In the genomic region with DNA sequence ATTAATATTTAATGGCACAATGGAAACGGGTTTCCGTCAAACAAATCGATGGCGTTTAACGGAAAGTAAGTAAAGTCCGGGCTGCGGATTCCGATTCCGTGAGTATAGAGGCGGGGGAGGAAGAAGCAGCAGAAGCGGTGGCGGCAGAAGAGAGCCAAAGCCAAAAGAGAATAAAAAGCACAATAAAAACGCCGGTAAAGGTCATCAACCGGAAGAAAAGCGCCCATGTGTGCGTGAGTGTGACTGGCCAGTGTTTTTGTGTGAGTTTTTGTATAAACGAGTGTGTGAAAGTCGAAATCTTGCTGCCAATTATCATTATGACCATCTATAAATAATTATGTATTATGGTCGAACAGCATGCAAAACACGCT, we compare ENCODE assay signal across 5 fruit fly cellular contexts.
TF ChIP-seq lines count a peak whose summit lies in the region.

No protein-coding gene starts in this region.

- TF ChIP-seq CTCF in whole organism, embryonic (GFP tag; optimal IDR thresholded peaks at IDR 0.05; lab: Kevin White, UChicago) = no peak

TF ChIP-seq in whole organism, 6 proteins besides CTCF, POLR2A, EP300 and RAD21:
- TF ChIP-seq psq (optimal IDR thresholded peaks at IDR 0.05; lab: Kevin White, UChicago) (no peak), EcR (GFP tag; optimal IDR thresholded peaks at IDR 0.05; lab: Kevin White, UChicago) (peak; percentile 83 to 85), CG8478 (optimal IDR thresholded peaks at IDR 0.05; lab: Kevin White, UChicago) (no peak)

TF ChIP-seq in whole organism, embryonic, 481 proteins besides CTCF, POLR2A, EP300 and RAD21 (continues in another document):
- TF ChIP-seq pzg (GFP tag; optimal IDR thresholded peaks at IDR 0.05; lab: Kevin White, UChicago) = no peak
- TF ChIP-seq abd-A (tag; optimal IDR thresholded peaks at IDR 0.05; lab: Kevin White, UChicago) = peak; percentile 45
- TF ChIP-seq CG7786 (GFP tag; optimal IDR thresholded peaks at IDR 0.05; lab: Kevin White, UChicago) = no peak
- TF ChIP-seq CG17612 (GFP tag; IDR thresholded peaks at IDR 0.05; lab: Robert Waterston, UW) = no peak
- TF ChIP-seq CG6791 (GFP tag; IDR thresholded peaks at IDR 0.05; lab: Robert Waterston, UW; ENCODE audit: partially characterized antibody) = no peak
- TF ChIP-seq Trl (optimal IDR thresholded peaks at IDR 0.05; lab: Kevin White, UChicago) = peak; percentile 29 to 39
- TF ChIP-seq Trl (GFP tag; optimal IDR thresholded peaks at IDR 0.05; lab: Kevin White, UChicago) = no peak
- no peak for TF ChIP-seq CG10543 (GFP tag; optimal IDR thresholded peaks at IDR 0.05; lab: Kevin White, UChicago)
- no peak for TF ChIP-seq hth (optimal IDR thresholded peaks at IDR 0.05; lab: Kevin White, UChicago)
- TF ChIP-seq caup (GFP tag; optimal IDR thresholded peaks at IDR 0.05; lab: Kevin White, UChicago; ENCODE audit: severe bottlenecking) = no peak
- no peak for TF ChIP-seq zen2 (GFP tag; IDR thresholded peaks at IDR 0.05; lab: Robert Waterston, UW; ENCODE audit: partially characterized antibody)
- no peak for TF ChIP-seq CG6854 (GFP tag; optimal IDR thresholded peaks at IDR 0.05; lab: Kevin White, UChicago)
- TF ChIP-seq CG17385 (GFP tag; optimal IDR thresholded peaks at IDR 0.05; lab: Kevin White, UChicago) = peak; percentile 72
- TF ChIP-seq CG12071 (GFP tag; optimal IDR thresholded peaks at IDR 0.05; lab: Kevin White, UChicago) = no peak
- TF ChIP-seq Fer2 (tag; optimal IDR thresholded peaks at IDR 0.05; lab: Kevin White, UChicago) = no peak
- no peak for TF ChIP-seq CG15601 (tag; optimal IDR thresholded peaks at IDR 0.05; lab: Kevin White, UChicago)
- TF ChIP-seq disco-r (GFP tag; optimal IDR thresholded peaks at IDR 0.05; lab: Kevin White, UChicago) = no peak
- TF ChIP-seq Scr (GFP tag; IDR thresholded peaks at IDR 0.05; lab: Robert Waterston, UW; ENCODE audit: partially characterized antibody) = 0 out of 2 replicates have a peak, but pooled peaks have one; percentile 27
- no peak for TF ChIP-seq NFAT (GFP tag; IDR thresholded peaks at IDR 0.05; lab: Robert Waterston, UW)
- no peak for TF ChIP-seq stwl (tag; optimal IDR thresholded peaks at IDR 0.05; lab: Kevin White, UChicago)

TF ChIP-seq in whole organism, prepupa, 60 proteins besides CTCF, POLR2A, EP300 and RAD21:
- no peak for TF ChIP-seq lz (GFP tag; optimal IDR thresholded peaks at IDR 0.05; lab: Kevin White, UChicago)
- peak; percentile 75 for TF ChIP-seq svp (GFP tag; lab: Kevin White, UChicago)
- peak; percentile 11 for TF ChIP-seq Blimp-1 (GFP tag; optimal IDR thresholded peaks at IDR 0.05; lab: Kevin White, UChicago)
TF ChIP-seq in whole organism, prepupa: peak in this region for 2.

TF ChIP-seq in whole organism, pupa, 21 proteins besides CTCF, POLR2A, EP300 and RAD21:
- TF ChIP-seq EcR (GFP tag; optimal IDR thresholded peaks at IDR 0.05; lab: Kevin White, UChicago) = peak; percentile 92
- TF ChIP-seq CG17806 (tag; optimal IDR thresholded peaks at IDR 0.05; lab: Kevin White, UChicago) = no peak
- TF ChIP-seq Ets98B (GFP tag; IDR thresholded peaks at IDR 0.05; lab: Robert Waterston, UW) = no peak
- no peak for TF ChIP-seq CG8159 (tag; optimal IDR thresholded peaks at IDR 0.05; lab: Kevin White, UChicago)
- TF ChIP-seq Pif1B (GFP tag; optimal IDR thresholded peaks at IDR 0.05; lab: Kevin White, UChicago) = no peak
- no peak for TF ChIP-seq CG8301 (tag; optimal IDR thresholded peaks at IDR 0.05; lab: Kevin White, UChicago)
- TF ChIP-seq CG13204 (GFP tag; optimal IDR thresholded peaks at IDR 0.05; lab: Kevin White, UChicago) = peak; percentile 16

TF ChIP-seq in whole organism, wandering third instar larva, 38 proteins besides CTCF, POLR2A, EP300 and RAD21:
- TF ChIP-seq dl (GFP tag; optimal IDR thresholded peaks at IDR 0.05; lab: Kevin White, UChicago; ENCODE audit: insufficient read depth in 1 of 2, partially characterized antibody in 2 of 2) (peak in 1 of 2 experiments; percentile 8), Sp1 (GFP tag; optimal IDR thresholded peaks at IDR 0.05; lab: Kevin White, UChicago) (no peak), jim (GFP tag; optimal IDR thresholded peaks at IDR 0.05; lab: Kevin White, UChicago) (peak; percentile 80), Rel (GFP tag; optimal IDR thresholded peaks at IDR 0.05; lab: Kevin White, UChicago) (no peak), Rel (tag; optimal IDR thresholded peaks at IDR 0.05; lab: Kevin White, UChicago) (peak; percentile 45), Hr83 (GFP tag; optimal IDR thresholded peaks at IDR 0.05; lab: Kevin White, UChicago; ENCODE audit: poor library complexity, severe bottlenecking) (no peak)
